Fruit fly (Drosophila melanogaster) whole organism, wandering third instar larva: Measurements from ENCODE around the gene Ptpmeg2.
A peak's percentile ranks its signal among the peaks of the same experiment; 100 is the strongest.

Source experiments
- Abd-B ChIP-seq: fragments of >200 bp; optimal IDR thresholded peaks from 2 replicates; lab custom pipeline; 2017; ENCODE audit warnings: missing biosample characterization, missing genetic modification characterization
- CG32264 ChIP-seq: fragments of 200-800 bp; sonication (Bioruptor generic); optimal IDR thresholded peaks from 2 replicates; lab custom pipeline; 2016; ENCODE audit warnings: missing biosample characterization, missing genetic modification characterization
- CrebA ChIP-seq: fragments of 200-800 bp; sonication (Bioruptor generic); optimal IDR thresholded peaks from 2 replicates; lab custom pipeline; 2016; ENCODE audit warnings: missing biosample characterization, mild to moderate bottlenecking, missing genetic modification characterization, borderline replicate concordance
- Dfd ChIP-seq: fragments of >200 bp; optimal IDR thresholded peaks from 2 replicates; lab custom pipeline; 2017; ENCODE audit warnings: missing biosample characterization, missing genetic modification characterization
- Dif ChIP-seq: fragments of 200-275, 200-300 bp; sonication (Bioruptor generic); optimal IDR thresholded peaks from 2 replicates; lab custom pipeline; 2018; ENCODE audit warnings: missing biosample characterization, missing genetic modification characterization; ENCODE audit not compliant: partially characterized antibody
- GATAd ChIP-seq: sonication (Bioruptor generic); optimal IDR thresholded peaks from 2 replicates; lab custom pipeline; 2016; ENCODE audit warnings: missing biosample characterization, missing genetic modification characterization
- HLH106 ChIP-seq: fragments of 200-800 bp; optimal IDR thresholded peaks from 3 replicates; lab custom pipeline; 2019; ENCODE audit warnings: missing biosample characterization, mild to moderate bottlenecking, missing genetic modification characterization, moderate library complexity
- Hr78 ChIP-seq: fragments of >200 bp; optimal IDR thresholded peaks from 2 replicates; lab custom pipeline; 2017; ENCODE audit warnings: missing biosample characterization, missing genetic modification characterization
- Hr83 ChIP-seq: fragments of 200-300 bp; sonication (Bioruptor generic); optimal IDR thresholded peaks from 2 replicates; lab custom pipeline; 2016; ENCODE audit warnings: missing biosample characterization, mild to moderate bottlenecking, missing genetic modification characterization, moderate library complexity; ENCODE audit not compliant: poor library complexity, severe bottlenecking
- Jra ChIP-seq: sonication (Bioruptor generic); optimal IDR thresholded peaks from 2 replicates; lab custom pipeline; 2016; ENCODE audit warnings: missing biosample characterization, missing genetic modification characterization
- Mio ChIP-seq: sonication (Bioruptor generic); optimal IDR thresholded peaks from 2 replicates; lab custom pipeline; 2016; ENCODE audit warnings: missing biosample characterization, missing genetic modification characterization
- Myc ChIP-seq: fragments of >200 bp; optimal IDR thresholded peaks from 2 replicates; lab custom pipeline; 2017
- N ChIP-seq: fragments of >200 bp; optimal IDR thresholded peaks from 2 replicates; lab custom pipeline; 2018; ENCODE audit warnings: missing biosample characterization, missing external identifiers, missing genetic modification characterization
- OdsH ChIP-seq: fragments of 200-800 bp; sonication (Bioruptor generic); optimal IDR thresholded peaks from 2 replicates; lab custom pipeline; 2016; ENCODE audit warnings: missing biosample characterization, mild to moderate bottlenecking, missing genetic modification characterization
- Rel ChIP-seq, 2 experiments: fragments of 200-800 bp; sonication (Bioruptor generic) in 1 of 2; optimal IDR thresholded peaks; 2 replicates in 1 of 2; 3 replicates in 1 of 2; lab custom pipeline; 2016 to 2019; ENCODE audit warnings: mild to moderate bottlenecking in 2 of 2, missing biosample characterization in 2 of 2, missing genetic modification characterization in 2 of 2, moderate library complexity in 1 of 2
- Sp1 ChIP-seq: fragments of 200-800 bp; sonication (Bioruptor generic); optimal IDR thresholded peaks from 3 replicates; lab custom pipeline; 2019; ENCODE audit warnings: missing biosample characterization, mild to moderate bottlenecking, missing genetic modification characterization, moderate library complexity
- Vsx2 ChIP-seq: fragments of 200-300, 225-300 bp; sonication (Bioruptor generic); optimal IDR thresholded peaks from 2 replicates; lab custom pipeline; 2018; ENCODE audit warnings: missing biosample characterization, missing genetic modification characterization; ENCODE audit not compliant: partially characterized antibody
- br ChIP-seq: fragments of 200-800 bp; sonication (Bioruptor generic); optimal IDR thresholded peaks from 2 replicates; lab custom pipeline; 2016; ENCODE audit warnings: missing biosample characterization, missing genetic modification characterization
- dl ChIP-seq, 2 experiments: fragments of 175-275, 200-275 bp in 1 of 2; fragments of 200-275 bp in 1 of 2; sonication (Bioruptor generic); optimal IDR thresholded peaks; lab custom pipeline; 2018; ENCODE audit warnings: mild to moderate bottlenecking in 2 of 2, missing biosample characterization in 2 of 2, missing genetic modification characterization in 2 of 2, moderate library complexity in 2 of 2; ENCODE audit not compliant: partially characterized antibody in 2 of 2, insufficient read depth in 1 of 2
- dmrt93B ChIP-seq: fragments of 200-800 bp; sonication (Bioruptor generic); optimal IDR thresholded peaks from 2 replicates; lab custom pipeline; 2018; ENCODE audit warnings: missing biosample characterization, mild to moderate bottlenecking, missing genetic modification characterization
- dsf ChIP-seq: sonication (Bioruptor generic); optimal IDR thresholded peaks from 2 replicates; lab custom pipeline; 2016; ENCODE audit warnings: missing biosample characterization, missing genetic modification characterization, borderline replicate concordance
- ey ChIP-seq: fragments of 200-800 bp; sonication (Bioruptor generic); optimal IDR thresholded peaks from 2 replicates; lab custom pipeline; 2016; ENCODE audit warnings: missing biosample characterization, missing genetic modification characterization
- foxo ChIP-seq, 2 experiments: fragments of 200-800 bp; sonication (Bioruptor generic); optimal IDR thresholded peaks; 2 replicates in 1 of 2; 3 replicates in 1 of 2; lab custom pipeline; 2016 to 2017; ENCODE audit warnings: missing biosample characterization in 2 of 2, missing genetic modification characterization in 2 of 2
- fru ChIP-seq: fragments of 200-800 bp; sonication (Bioruptor generic); optimal IDR thresholded peaks from 3 replicates; lab custom pipeline; 2016; ENCODE audit warnings: missing biosample characterization, mild to moderate bottlenecking, missing genetic modification characterization
- h ChIP-seq: fragments of 200-800 bp; sonication (Bioruptor generic); optimal IDR thresholded peaks from 3 replicates; lab custom pipeline; 2016; ENCODE audit warnings: missing biosample characterization, mild to moderate bottlenecking, missing genetic modification characterization
- jim ChIP-seq: fragments of 175-275, 200-325 bp; sonication (Bioruptor generic); optimal IDR thresholded peaks from 2 replicates; lab custom pipeline; 2016; ENCODE audit warnings: missing biosample characterization, mild to moderate bottlenecking, missing genetic modification characterization
- lola ChIP-seq: fragments of >200 bp; optimal IDR thresholded peaks from 2 replicates; lab custom pipeline; 2017; ENCODE audit warnings: missing biosample characterization, missing genetic modification characterization
- pan ChIP-seq: fragments of >200 bp; optimal IDR thresholded peaks from 2 replicates; lab custom pipeline; 2017
- psq ChIP-seq: fragments of 200-800 bp; sonication (Bioruptor generic); optimal IDR thresholded peaks from 3 replicates; lab custom pipeline; 2017; ENCODE audit warnings: missing biosample characterization, mild to moderate bottlenecking, missing genetic modification characterization, moderate library complexity
- rgr ChIP-seq: fragments of 200-800 bp; sonication (Bioruptor generic); optimal IDR thresholded peaks from 3 replicates; lab custom pipeline; 2016; ENCODE audit warnings: missing biosample characterization, mild to moderate bottlenecking, missing genetic modification characterization
- sage ChIP-seq: fragments of 200-800 bp; sonication (Bioruptor generic); optimal IDR thresholded peaks from 2 replicates; lab custom pipeline; 2016; ENCODE audit warnings: missing biosample characterization, mild to moderate bottlenecking, missing genetic modification characterization
- sv ChIP-seq: fragments of 200-800 bp; sonication (Bioruptor generic); optimal IDR thresholded peaks from 3 replicates; lab custom pipeline; 2016; ENCODE audit warnings: missing biosample characterization, missing genetic modification characterization
- tai ChIP-seq: sonication (Bioruptor generic); optimal IDR thresholded peaks from 2 replicates; lab custom pipeline; 2016; ENCODE audit warnings: missing biosample characterization, missing genetic modification characterization
- usp ChIP-seq: fragments of >200 bp; optimal IDR thresholded peaks from 2 replicates; lab custom pipeline; 2017; ENCODE audit warnings: missing biosample characterization, missing genetic modification characterization

Ptpmeg2 gene

dm6 chrX:9684697-9685567 is 26.0 kb upstream of the Ptpmeg2 start:
- TF ChIP-seq Dfd (GFP tag; lab: Kevin White, UChicago) (no peak), Myc (lab: Kevin White, UChicago) (peak; percentile 61), lola (GFP tag; lab: Kevin White, UChicago) (no peak), br (no peak), jim (GFP tag; lab: Kevin White, UChicago) (peak; percentile 75), psq (GFP tag; lab: Kevin White, UChicago) (peak; percentile 70), dl (GFP tag; optimal IDR thresholded peaks at IDR 0.05; lab: Kevin White, UChicago; ENCODE audit: insufficient read depth in 1 of 2, partially characterized antibody in 2 of 2) (peak; percentile 48 to 57), sage (GFP tag; lab: Kevin White, UChicago) (no peak), fru (GFP tag; lab: Kevin White, UChicago) (peak; percentile 11), N (peak; percentile 91), Rel (GFP tag; optimal IDR thresholded peaks at IDR 0.05; lab: Kevin White, UChicago) (peak; percentile 72), Rel (tag; optimal IDR thresholded peaks at IDR 0.05; lab: Kevin White, UChicago) (peak; percentile 47), h (peak; percentile 62), GATAd (GFP tag; lab: Kevin White, UChicago) (no peak), Hr83 (GFP tag; lab: Kevin White, UChicago) (peak; percentile 70), CG32264 (GFP tag; lab: Kevin White, UChicago) (peak; percentile 54), rgr (GFP tag; lab: Kevin White, UChicago) (no peak), dsf (no peak), CrebA (GFP tag; lab: Kevin White, UChicago) (no peak), Jra (no peak), Hr78 (no peak), Dif (peak; percentile 70), Sp1 (GFP tag; lab: Kevin White, UChicago) (peak; percentile 46)

DNA sequence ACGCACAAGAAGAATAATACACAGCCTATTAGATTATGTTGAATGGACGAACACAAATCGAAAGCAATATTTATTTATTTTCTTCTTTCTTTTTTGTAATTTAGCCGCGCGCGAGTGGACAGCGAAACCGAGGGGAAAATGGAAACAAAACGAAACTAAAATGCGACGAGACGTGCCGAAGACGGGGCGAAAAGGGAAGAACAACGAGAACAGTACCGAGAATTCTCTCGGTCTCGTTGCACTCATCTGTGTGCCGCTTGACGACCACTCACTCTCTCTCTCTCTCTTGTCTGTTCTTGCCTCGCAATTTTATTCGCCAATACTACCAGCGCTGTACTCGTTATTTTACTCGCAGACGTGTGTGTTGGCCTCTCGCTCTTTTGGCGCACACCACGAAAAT is 25.2 kb upstream of the Ptpmeg2 start:
- TF ChIP-seq rgr (GFP tag; lab: Kevin White, UChicago): no peak
- TF ChIP-seq Hr83 (GFP tag; lab: Kevin White, UChicago): peak; percentile 24
- no peak for TF ChIP-seq tai (GFP tag; lab: Kevin White, UChicago)
- no peak for TF ChIP-seq pan (lab: Kevin White, UChicago)
- TF ChIP-seq ey (GFP tag; lab: Kevin White, UChicago): no peak
- TF ChIP-seq jim (GFP tag; lab: Kevin White, UChicago): peak; percentile 93
- TF ChIP-seq Mio (GFP tag; lab: Kevin White, UChicago): no peak
- TF ChIP-seq fru (GFP tag; lab: Kevin White, UChicago): no peak
- peak; percentile 86 for TF ChIP-seq psq (GFP tag; lab: Kevin White, UChicago)
- TF ChIP-seq br: no peak
- no peak for TF ChIP-seq GATAd (GFP tag; lab: Kevin White, UChicago)
- TF ChIP-seq sage (GFP tag; lab: Kevin White, UChicago): no peak
- TF ChIP-seq dl (GFP tag; optimal IDR thresholded peaks at IDR 0.05; lab: Kevin White, UChicago; ENCODE audit: insufficient read depth in 1 of 2, partially characterized antibody in 2 of 2): peak in 1 of 2 experiments; percentile 36
- TF ChIP-seq CG32264 (GFP tag; lab: Kevin White, UChicago): no peak
- no peak for TF ChIP-seq OdsH (GFP tag; lab: Kevin White, UChicago)
- no peak for TF ChIP-seq Vsx2
- no peak for TF ChIP-seq sv (GFP tag; lab: Kevin White, UChicago)
- TF ChIP-seq Myc (lab: Kevin White, UChicago): no peak
- TF ChIP-seq HLH106: no peak
- no peak for TF ChIP-seq Sp1 (GFP tag; lab: Kevin White, UChicago)
- TF ChIP-seq lola (GFP tag; lab: Kevin White, UChicago): no peak
- TF ChIP-seq Rel (GFP tag; optimal IDR thresholded peaks at IDR 0.05; lab: Kevin White, UChicago): no peak
- TF ChIP-seq Rel (tag; optimal IDR thresholded peaks at IDR 0.05; lab: Kevin White, UChicago): peak; percentile 3
- no peak for TF ChIP-seq Dfd (GFP tag; lab: Kevin White, UChicago)
- no peak for TF ChIP-seq Abd-B (GFP tag; lab: Kevin White, UChicago)
- TF ChIP-seq Jra: no peak
- TF ChIP-seq Dif: peak; percentile 17
- TF ChIP-seq h: no peak
- TF ChIP-seq dmrt93B (GFP tag; lab: Kevin White, UChicago): no peak
- no peak for TF ChIP-seq usp
- no peak for TF ChIP-seq Hr78
- TF ChIP-seq foxo (GFP tag; optimal IDR thresholded peaks at IDR 0.05; lab: Kevin White, UChicago): no peak
